Worm (Caenorhabditis elegans) whole organism, midembryonic: ENCODE data around the gene F53C3.3.

Source experiments
- T22C8.4 ChIP-seq: fragments of 200-800 bp; sonication (Bioruptor generic); IDR thresholded peaks from 2 replicates; pipeline ENCODE4 v1.3.6; 2022; ENCODE audit warnings: missing genetic modification characterization, missing compliant biosample characterization
- cog-1 ChIP-seq: sonication (generic microtip); optimal IDR thresholded peaks from 2 replicates; lab custom pipeline; 2016; ENCODE audit warnings: missing genetic modification characterization, missing compliant biosample characterization
- flt-1 ChIP-seq: fragments of 200-800 bp; sonication (Bioruptor generic); IDR thresholded peaks from 2 replicates; pipeline ENCODE4 v1.3.6; 2022; ENCODE audit warnings: missing genetic modification characterization, missing compliant biosample characterization
- klf-2 ChIP-seq: fragments of 200-800 bp; sonication (Bioruptor generic); conservative IDR thresholded peaks from 2 replicates; pipeline ENCODE4 v1.3.6; 2022; ENCODE audit warnings: missing genetic modification reagents, missing genetic modification characterization, missing compliant biosample characterization
- med-1 ChIP-seq: sonication (generic microtip); optimal IDR thresholded peaks from 2 replicates; lab custom pipeline; 2017; ENCODE audit warnings: missing genetic modification characterization, mild to moderate bottlenecking, missing compliant biosample characterization, antibody characterized with exemption, missing genetic modification reagents; ENCODE audit not compliant: insufficient read depth
- ref-1 ChIP-seq: fragments of 200-800 bp; sonication (Bioruptor generic); conservative IDR thresholded peaks from 2 replicates; pipeline ENCODE4 v1.3.6; 2022; ENCODE audit warnings: missing genetic modification reagents, missing genetic modification characterization, missing compliant biosample characterization
- tab-1 ChIP-seq: fragments of 200-800 bp; sonication (Bioruptor generic); IDR thresholded peaks from 2 replicates; pipeline ENCODE4 v1.3.6; 2022; ENCODE audit warnings: missing genetic modification characterization, missing compliant biosample characterization
- ztf-23 ChIP-seq: fragments of 200-800 bp; sonication (Bioruptor generic); IDR thresholded peaks from 2 replicates; pipeline ENCODE4 v1.3.6; 2022; ENCODE audit warnings: missing genetic modification reagents, missing genetic modification characterization, missing compliant biosample characterization
- ztf-29 ChIP-seq: fragments of 200-800 bp; sonication (Bioruptor generic); IDR thresholded peaks from 2 replicates; pipeline ENCODE4 v1.3.6; 2022; ENCODE audit warnings: missing genetic modification reagents, missing genetic modification characterization, missing compliant biosample characterization

Gene F53C3.3

DNA sequence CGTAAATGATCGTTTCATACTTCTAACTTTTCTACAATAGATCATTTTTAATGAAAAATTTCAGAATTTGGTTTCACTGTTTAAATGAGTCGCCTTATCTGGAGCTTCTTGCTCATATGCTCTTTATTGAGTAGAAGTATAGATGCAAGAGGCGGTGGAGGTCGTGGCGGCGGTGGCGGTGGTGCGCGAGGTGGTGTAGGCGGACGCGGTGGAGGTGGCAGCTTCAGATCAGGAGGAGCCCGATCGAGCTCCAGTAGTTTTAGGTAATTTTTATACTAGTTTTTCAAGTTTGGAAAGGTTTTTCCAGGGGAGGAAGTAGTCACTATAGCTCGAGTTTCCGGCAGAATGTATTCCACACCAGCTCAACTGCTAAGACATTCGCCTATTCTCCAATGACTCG is at the start of gene F53C3.3:
Gene F53C3.3 (plus strand): TSS at position 59 of the 400 bp plus-strand sequence.
- TF ChIP-seq T22C8.4 (GFP tag; lab: Robert Waterston, UW) (no peak), flt-1 (GFP tag; lab: Robert Waterston, UW) (no peak)

DNA sequence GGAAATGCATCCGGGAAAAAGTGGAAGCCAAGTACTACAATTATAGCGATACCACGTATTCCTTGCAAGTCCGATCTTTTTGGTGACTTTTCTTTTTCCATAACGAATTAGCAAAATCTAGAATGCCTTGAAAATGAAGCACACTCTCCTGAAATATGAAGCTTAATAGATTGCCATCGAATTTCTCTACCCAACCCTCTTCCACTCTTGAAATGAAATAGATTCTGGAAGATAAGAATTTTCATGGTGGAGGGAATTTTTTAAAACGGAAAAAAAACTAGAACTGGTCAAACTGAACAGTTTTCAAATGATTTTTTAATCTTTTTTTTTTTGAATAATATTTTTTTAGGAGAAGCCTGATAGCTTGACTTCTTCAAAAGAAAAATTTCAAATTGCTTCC is 41.8 kb upstream of the F53C3.3 start, which contains the start of gene oac-11:
Gene oac-11 (minus strand): TSS at position 101 of the 400 bp plus-strand sequence.
- TF ChIP-seq med-1 (GFP tag; lab: Kevin White, UChicago) (no peak), flt-1 (GFP tag; lab: Robert Waterston, UW) (no peak), ztf-23 (GFP tag; lab: Robert Waterston, UW) (no peak), klf-2 (GFP tag; lab: Robert Waterston, UW) (no peak), cog-1 (no peak), tab-1 (GFP tag; lab: Robert Waterston, UW) (no peak), ref-1 (GFP tag; lab: Robert Waterston, UW) (no peak), T22C8.4 (GFP tag; lab: Robert Waterston, UW) (no peak), ztf-29 (GFP tag; lab: Robert Waterston, UW) (no peak)

- TF ChIP-seq klf-2 (GFP tag; lab: Robert Waterston, UW) (no peak), ztf-23 (GFP tag; lab: Robert Waterston, UW) (no peak), tab-1 (GFP tag; lab: Robert Waterston, UW) (no peak), cog-1 (no peak), ztf-29 (GFP tag; lab: Robert Waterston, UW) (no peak), flt-1 (GFP tag; lab: Robert Waterston, UW) (no peak), ref-1 (GFP tag; lab: Robert Waterston, UW) (no peak), T22C8.4 (GFP tag; lab: Robert Waterston, UW) (no peak), med-1 (GFP tag; lab: Kevin White, UChicago) (no peak)
Observed at ce11 chrII:3862053-3862452, 40.6 kb upstream of the F53C3.3 start.

DNA sequence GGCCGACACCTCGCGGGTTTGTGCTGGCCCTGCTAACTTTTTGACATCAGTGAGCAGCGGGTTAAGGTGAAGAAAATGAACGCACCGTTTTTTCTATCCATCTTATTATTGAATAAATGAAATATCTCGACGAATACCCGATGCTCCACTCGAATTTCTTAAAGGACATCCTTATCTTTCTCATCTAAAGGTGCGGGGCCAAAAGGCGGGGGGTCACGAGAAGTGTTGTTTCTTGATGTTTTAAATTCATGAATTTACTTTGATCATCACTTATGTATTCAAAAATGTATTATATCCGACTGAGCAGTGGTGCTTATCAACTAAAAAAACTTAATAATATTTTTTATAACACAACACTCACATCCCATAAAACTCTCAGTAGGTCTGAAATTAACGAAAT is 38.0 kb upstream of the F53C3.3 start, which contains the start of gene nhr-261:
Gene nhr-261 (minus strand): TSS at position 101 of the 400 bp plus-strand sequence.
- TF ChIP-seq T22C8.4 (GFP tag; lab: Robert Waterston, UW) (no peak), tab-1 (GFP tag; lab: Robert Waterston, UW) (no peak), ztf-29 (GFP tag; lab: Robert Waterston, UW) (no peak), ztf-23 (GFP tag; lab: Robert Waterston, UW) (no peak), med-1 (GFP tag; lab: Kevin White, UChicago) (no peak), cog-1 (no peak), klf-2 (GFP tag; lab: Robert Waterston, UW) (no peak), flt-1 (GFP tag; lab: Robert Waterston, UW) (no peak), ref-1 (GFP tag; lab: Robert Waterston, UW) (no peak)

DNA sequence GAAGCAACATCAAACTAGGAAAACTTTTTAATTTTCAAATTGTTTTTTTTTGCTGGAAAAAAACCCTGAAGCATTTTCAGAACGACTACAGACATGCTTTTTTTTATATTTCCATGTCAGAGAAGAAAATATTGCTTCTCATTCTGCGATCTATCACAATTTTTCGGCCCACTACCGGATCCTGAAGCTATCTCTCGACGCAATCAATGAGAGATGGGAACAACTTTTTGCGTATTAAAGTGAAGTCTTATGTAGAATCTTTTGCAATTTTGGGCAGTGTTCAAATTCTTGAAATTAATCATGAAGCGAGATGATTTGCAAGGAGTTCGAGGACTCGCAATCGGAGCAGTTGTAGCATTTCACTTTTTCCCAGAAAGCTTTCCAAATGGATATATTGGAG is 33.1 kb upstream of the F53C3.3 start, which contains the start of gene oac-10:
Gene oac-10 (plus strand): TSS at position 301 of the 400 bp plus-strand sequence.
- TF ChIP-seq cog-1 (no peak), klf-2 (GFP tag; lab: Robert Waterston, UW) (no peak), med-1 (GFP tag; lab: Kevin White, UChicago) (no peak), ref-1 (GFP tag; lab: Robert Waterston, UW) (no peak), flt-1 (GFP tag; lab: Robert Waterston, UW) (no peak), tab-1 (GFP tag; lab: Robert Waterston, UW) (no peak), ztf-23 (GFP tag; lab: Robert Waterston, UW) (no peak), ztf-29 (GFP tag; lab: Robert Waterston, UW) (no peak), T22C8.4 (GFP tag; lab: Robert Waterston, UW) (no peak)

- no peak for TF ChIP-seq flt-1 (GFP tag; lab: Robert Waterston, UW)
- no peak for TF ChIP-seq ztf-29 (GFP tag; lab: Robert Waterston, UW)
- no peak for TF ChIP-seq ref-1 (GFP tag; lab: Robert Waterston, UW)
- no peak for TF ChIP-seq med-1 (GFP tag; lab: Kevin White, UChicago)
- no peak for TF ChIP-seq klf-2 (GFP tag; lab: Robert Waterston, UW)
- no peak for TF ChIP-seq tab-1 (GFP tag; lab: Robert Waterston, UW)
- TF ChIP-seq ztf-23 (GFP tag; lab: Robert Waterston, UW) = no peak
- TF ChIP-seq cog-1 = no peak
- no peak for TF ChIP-seq T22C8.4 (GFP tag; lab: Robert Waterston, UW)
Observed at ce11 chrII:3877127-3877526, 25.5 kb upstream of the F53C3.3 start, which contains the start of gene nep-3. nep-3 (minus strand) TSS chrII:3877227.

DNA sequence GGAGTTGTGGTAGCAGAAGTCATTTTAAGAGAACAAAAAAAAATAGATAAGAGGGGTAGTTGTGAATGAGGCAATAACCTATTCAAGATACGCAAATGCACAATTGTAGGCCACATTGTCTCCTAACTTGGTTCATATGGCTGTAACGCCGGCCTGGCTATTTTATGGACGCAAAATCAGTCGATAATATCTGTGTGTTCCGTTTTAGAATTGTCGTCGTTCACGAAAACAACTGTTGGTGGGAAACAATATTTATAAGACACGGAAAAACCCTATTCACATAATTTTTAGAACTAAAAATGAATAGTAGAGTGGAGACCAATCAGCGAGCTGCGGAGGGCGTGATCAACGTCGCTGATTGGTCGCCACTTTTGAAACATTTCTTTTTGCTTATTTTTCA is 24.8 kb upstream of the F53C3.3 start, which contains the start of gene sdz-7:
Gene sdz-7 (minus strand): TSS at position 101 of the 400 bp plus-strand sequence.
- no peak for TF ChIP-seq T22C8.4 (GFP tag; lab: Robert Waterston, UW)

ce11 chrII:3878330-3878729 is 24.3 kb upstream of the F53C3.3 start, which contains the start of gene srh-250:
srh-250 (plus strand) TSS chrII:3878630.
- TF ChIP-seq tab-1 (GFP tag; lab: Robert Waterston, UW) (no peak), ztf-29 (GFP tag; lab: Robert Waterston, UW) (no peak), ref-1 (GFP tag; lab: Robert Waterston, UW) (no peak)

ce11 chrII:3879945-3880344 is 22.7 kb upstream of the F53C3.3 start, which contains the start of gene nhr-166:
nhr-166 (plus strand) TSS chrII:3880245.
- TF ChIP-seq flt-1 (GFP tag; lab: Robert Waterston, UW) (no peak), cog-1 (no peak), tab-1 (GFP tag; lab: Robert Waterston, UW) (no peak), med-1 (GFP tag; lab: Kevin White, UChicago) (no peak), klf-2 (GFP tag; lab: Robert Waterston, UW) (no peak), ref-1 (GFP tag; lab: Robert Waterston, UW) (no peak), ztf-29 (GFP tag; lab: Robert Waterston, UW) (no peak), T22C8.4 (GFP tag; lab: Robert Waterston, UW) (no peak), ztf-23 (GFP tag; lab: Robert Waterston, UW) (no peak)
